Worm (Caenorhabditis elegans): ENCODE results near the gene K02A2.1.

ce11 chrII:7393393-7393792 lies 41.7 kb upstream of the K02A2.1 start:
- TF ChIP-seq F10B5.3 (tag; optimal IDR thresholded peaks at IDR 0.05) (no peak), vab-7 (GFP tag; IDR thresholded peaks at IDR 0.05) (no peak), nhr-6 (tag; optimal IDR thresholded peaks at IDR 0.05) (no peak), ztf-11 (tag; optimal IDR thresholded peaks at IDR 0.05) (no peak), unc-62 (GFP tag; optimal IDR thresholded peaks at IDR 0.05 in 1 of 2) (peak in 1 of 2 experiments; percentile 63), unc-62 (tag; optimal IDR thresholded peaks at IDR 0.05) (no peak), fos-1 (tag; optimal IDR thresholded peaks at IDR 0.05) (no peak)

All from whole organism, L4 larva.